Fruit fly (Drosophila melanogaster) whole organism, embryonic: Measurements from ENCODE around the gene qtc.

Experiments used
- C15 ChIP-seq: fragments of 200-800 bp; sonication (Bioruptor generic); IDR thresholded peaks from 3 replicates; pipeline ENCODE4 v1.3.6; 2022; ENCODE audit warnings: missing biosample characterization, missing genetic modification characterization
- CG1024 ChIP-seq: fragments of 200-800 bp; sonication (Bioruptor generic); IDR thresholded peaks from 2 replicates; pipeline ENCODE4 v1.3.6; 2022; ENCODE audit warnings: missing biosample characterization, missing genetic modification characterization
- CG10366 ChIP-seq: fragments of 200-800 bp; sonication (Bioruptor generic); IDR thresholded peaks from 2 replicates; pipeline ENCODE4 v1.3.6; 2022; ENCODE audit warnings: missing biosample characterization, missing genetic modification characterization
- CG12155 ChIP-seq: fragments of 200-800 bp; sonication (Bioruptor generic); optimal IDR thresholded peaks from 3 replicates; lab custom pipeline; 2016; ENCODE audit warnings: missing biosample characterization, missing genetic modification characterization
- CG13424 ChIP-seq: fragments of 200-800 bp; sonication (Bioruptor generic); optimal IDR thresholded peaks from 2 replicates; lab custom pipeline; 2019; ENCODE audit warnings: missing biosample characterization, mild to moderate bottlenecking, missing genetic modification characterization, moderate library complexity
- CG1529 ChIP-seq: fragments of 200-800 bp; sonication (Bioruptor generic); optimal IDR thresholded peaks from 3 replicates; lab custom pipeline; 2018; ENCODE audit warnings: missing biosample characterization, missing genetic modification characterization
- CG15696 ChIP-seq: fragments of 200-800 bp; sonication (Bioruptor generic); optimal IDR thresholded peaks from 2 replicates; lab custom pipeline; 2019; ENCODE audit warnings: missing biosample characterization, mild to moderate bottlenecking, missing genetic modification characterization, moderate library complexity
- CG16863 ChIP-seq: fragments of 200-800 bp; sonication (Bioruptor generic); optimal IDR thresholded peaks from 3 replicates; lab custom pipeline; 2016; ENCODE audit warnings: missing biosample characterization, missing genetic modification characterization
- CG17361 ChIP-seq: fragments of 200-800 bp; sonication (Bioruptor generic); IDR thresholded peaks from 3 replicates; pipeline ENCODE4 v1.3.6; 2022; ENCODE audit warnings: missing biosample characterization, missing genetic modification characterization
- CG18011 ChIP-seq: fragments of 200-800 bp; sonication (Bioruptor generic); optimal IDR thresholded peaks from 2 replicates; lab custom pipeline; 2017; ENCODE audit warnings: missing biosample characterization, missing genetic modification characterization, mild to moderate bottlenecking, moderate library complexity, missing genotype
- CG33213 ChIP-seq: fragments of 200-800 bp; sonication (Bioruptor generic); optimal IDR thresholded peaks from 3 replicates; lab custom pipeline; 2016; ENCODE audit warnings: missing biosample characterization, missing genetic modification characterization
- CG42726 ChIP-seq: fragments of 200-800 bp; sonication (Bioruptor generic); IDR thresholded peaks from 2 replicates; pipeline ENCODE4 v1.3.6; 2022; ENCODE audit warnings: missing biosample characterization, missing genetic modification characterization; ENCODE audit not compliant: partially characterized antibody
- CG4730 ChIP-seq: fragments of 200-800 bp; sonication (Bioruptor generic); IDR thresholded peaks from 2 replicates; pipeline ENCODE4 v1.3.6; 2022; ENCODE audit warnings: missing biosample characterization, missing genetic modification characterization
- CG4854 ChIP-seq: fragments of 200-800 bp; sonication (Bioruptor generic); optimal IDR thresholded peaks from 2 replicates; lab custom pipeline; 2016; ENCODE audit warnings: missing biosample characterization, missing genetic modification characterization, inconsistent platforms
- CG6654 ChIP-seq: fragments of 200-800 bp; sonication (Bioruptor generic); optimal IDR thresholded peaks from 2 replicates; lab custom pipeline; 2017; ENCODE audit warnings: missing biosample characterization, mild to moderate bottlenecking, missing genetic modification characterization
- CG7839 ChIP-seq: fragments of 200-800 bp; sonication (Bioruptor generic); optimal IDR thresholded peaks from 3 replicates; lab custom pipeline; 2018; ENCODE audit warnings: missing biosample characterization, mild to moderate bottlenecking, missing genetic modification characterization, moderate library complexity
- CG8089 ChIP-seq: fragments of 200-800 bp; sonication (Bioruptor generic); optimal IDR thresholded peaks from 3 replicates; lab custom pipeline; 2016; ENCODE audit warnings: missing biosample characterization, missing genetic modification characterization
- D ChIP-seq, 2 experiments: fragments of 200-800 bp in 1 of 2; fragments of >200 bp in 1 of 2; sonication (Bioruptor generic) in 1 of 2; optimal IDR thresholded peaks; 2 replicates in 1 of 2; 3 replicates in 1 of 2; lab custom pipeline; 2017; ENCODE audit warnings: mild to moderate bottlenecking in 1 of 2, missing biosample characterization in 1 of 2, missing genetic modification characterization in 1 of 2, missing genetic modification reagents in 1 of 2
- Ets65A ChIP-seq: fragments of 200-800 bp; sonication (Bioruptor generic); peaks from one replicate; lab custom pipeline; 2016; ENCODE audit warnings: missing biosample characterization, missing genetic modification characterization
- Fer1 ChIP-seq: fragments of 200-800 bp; sonication (Bioruptor generic); optimal IDR thresholded peaks from 2 replicates; lab custom pipeline; 2017; ENCODE audit warnings: missing biosample characterization, mild to moderate bottlenecking, missing genetic modification characterization
- GATAe ChIP-seq: fragments of 200-800 bp; sonication (Bioruptor generic); conservative IDR thresholded peaks from 2 replicates; pipeline ENCODE4 v1.3.6; 2022; ENCODE audit warnings: missing biosample characterization, missing genetic modification characterization
- Hsf ChIP-seq: fragments of 200-800 bp; sonication (Bioruptor generic); optimal IDR thresholded peaks from 3 replicates; lab custom pipeline; 2016; ENCODE audit warnings: missing biosample characterization, missing genetic modification characterization
- Lhr ChIP-seq: fragments of 200-800 bp; sonication (Bioruptor generic); optimal IDR thresholded peaks from 3 replicates; lab custom pipeline; 2017; ENCODE audit warnings: mild to moderate bottlenecking, missing biosample characterization, missing genetic modification reagents, missing genetic modification characterization
- Myb ChIP-seq: fragments of 200-800 bp; sonication (Bioruptor generic); optimal IDR thresholded peaks from 2 replicates; lab custom pipeline; 2016; ENCODE audit warnings: missing biosample characterization, missing genetic modification characterization
- NC2α ChIP-seq: fragments of 200-800 bp; sonication (Bioruptor generic); optimal IDR thresholded peaks from 2 replicates; lab custom pipeline; 2016; ENCODE audit warnings: missing biosample characterization, missing genetic modification characterization
- NK7.1 ChIP-seq: fragments of 200-800 bp; sonication (Bioruptor generic); optimal IDR thresholded peaks from 3 replicates; lab custom pipeline; 2016; ENCODE audit warnings: missing biosample characterization, missing genetic modification characterization
- Sox100B ChIP-seq: fragments of 200-800 bp; sonication (Bioruptor generic); optimal IDR thresholded peaks from 3 replicates; lab custom pipeline; 2018; ENCODE audit warnings: missing biosample characterization, mild to moderate bottlenecking, missing genetic modification characterization
- Stat92E ChIP-seq, 3 experiments: fragments of >200 bp in 2 of 3; fragments of 200-800 bp in 1 of 3; sonication (Bioruptor generic) in 1 of 3; optimal IDR thresholded peaks; 2 replicates each; lab custom pipeline; 2017 to 2019; ENCODE audit warnings: missing biosample characterization in 3 of 3, missing genetic modification characterization in 3 of 3, mild to moderate bottlenecking in 1 of 3, moderate library complexity in 1 of 3
- abd-A ChIP-seq: fragments of 200-800 bp; sonication (Bioruptor generic); optimal IDR thresholded peaks from 3 replicates; lab custom pipeline; 2019; ENCODE audit warnings: missing biosample characterization, mild to moderate bottlenecking, missing genetic modification characterization, moderate library complexity
- ase ChIP-seq: fragments of 200-800 bp; sonication (Bioruptor generic); IDR thresholded peaks from 3 replicates; pipeline ENCODE4 v1.3.6; 2022; ENCODE audit warnings: missing biosample characterization, missing genetic modification characterization
- cad ChIP-seq: fragments of >200 bp; optimal IDR thresholded peaks from 2 replicates; lab custom pipeline; 2017; ENCODE audit warnings: missing biosample characterization, missing genetic modification characterization
- corto ChIP-seq: fragments of 200-800 bp; sonication (Bioruptor generic); optimal IDR thresholded peaks from 2 replicates; lab custom pipeline; 2016; ENCODE audit warnings: missing biosample characterization, mild to moderate bottlenecking, missing genetic modification characterization, moderate library complexity
- crp ChIP-seq, 2 experiments: fragments of 200-800 bp; sonication (Bioruptor generic); optimal IDR thresholded peaks; 2 replicates in 1 of 2; 3 replicates in 1 of 2; lab custom pipeline; 2017; ENCODE audit warnings: missing biosample characterization in 2 of 2, missing genetic modification characterization in 2 of 2, mild to moderate bottlenecking in 1 of 2, moderate library complexity in 1 of 2
- danr ChIP-seq: fragments of 200-800 bp; sonication (Bioruptor generic); IDR thresholded peaks from 2 replicates; pipeline ENCODE4 v1.3.6; 2022; ENCODE audit warnings: missing biosample characterization, missing genetic modification characterization
- ewg ChIP-seq: fragments of 200-800 bp; sonication (Bioruptor generic); optimal IDR thresholded peaks from 3 replicates; lab custom pipeline; 2017; ENCODE audit warnings: mild to moderate bottlenecking, missing biosample characterization, missing genetic modification reagents, missing genetic modification characterization
- hb ChIP-seq: fragments of 200-800 bp; sonication (Bioruptor generic); IDR thresholded peaks from 3 replicates; pipeline ENCODE4 v1.3.6; 2022; ENCODE audit warnings: missing biosample characterization, missing genetic modification characterization; ENCODE audit not compliant: partially characterized antibody
- odd ChIP-seq: fragments of 200-800 bp; sonication (Bioruptor generic); optimal IDR thresholded peaks from 2 replicates; lab custom pipeline; 2017; ENCODE audit warnings: missing biosample characterization, mild to moderate bottlenecking, missing genetic modification characterization
- pfk ChIP-seq: fragments of 200-800 bp; sonication (Bioruptor generic); optimal IDR thresholded peaks from 2 replicates; lab custom pipeline; 2018; ENCODE audit warnings: missing biosample characterization, mild to moderate bottlenecking, missing genetic modification characterization, moderate library complexity
- pros ChIP-seq: fragments of 200-800 bp; sonication (Bioruptor generic); optimal IDR thresholded peaks from 3 replicates; lab custom pipeline; 2019; ENCODE audit warnings: missing biosample characterization, mild to moderate bottlenecking, missing genetic modification characterization, moderate library complexity
- salm ChIP-seq: fragments of 200-800 bp; sonication (Bioruptor generic); optimal IDR thresholded peaks from 2 replicates; lab custom pipeline; 2018; ENCODE audit warnings: missing biosample characterization, mild to moderate bottlenecking, missing genetic modification characterization
- sens-2 ChIP-seq: fragments of 200-800 bp; sonication (Bioruptor generic); IDR thresholded peaks from 2 replicates; pipeline ENCODE4 v1.3.6; 2022; ENCODE audit warnings: missing biosample characterization, missing genetic modification characterization
- slou ChIP-seq: fragments of 200-800 bp; sonication (Bioruptor generic); optimal IDR thresholded peaks from 3 replicates; lab custom pipeline; 2016; ENCODE audit warnings: missing biosample characterization, missing genetic modification characterization
- ssp ChIP-seq: fragments of 200-800 bp; sonication (Bioruptor generic); IDR thresholded peaks from 2 replicates; pipeline ENCODE4 v1.3.6; 2022; ENCODE audit warnings: missing biosample characterization, missing genetic modification characterization
- stwl ChIP-seq: fragments of 200-800 bp; sonication (Bioruptor generic); optimal IDR thresholded peaks from 3 replicates; lab custom pipeline; 2018; ENCODE audit warnings: missing biosample characterization, mild to moderate bottlenecking, missing genetic modification characterization, moderate library complexity
- usp ChIP-seq: fragments of >200 bp; optimal IDR thresholded peaks from 2 replicates; lab custom pipeline; 2017; ENCODE audit warnings: missing biosample characterization, missing genetic modification characterization
- vvl ChIP-seq: fragments of 200-800 bp; sonication (Bioruptor generic); IDR thresholded peaks from 2 replicates; pipeline ENCODE4 v1.3.6; 2022; ENCODE audit warnings: missing biosample characterization, missing genetic modification characterization
- yki ChIP-seq: fragments of >200 bp; optimal IDR thresholded peaks from 3 replicates; lab custom pipeline; 2018
- zfh2 ChIP-seq: fragments of 200-800 bp; sonication (Bioruptor generic); optimal IDR thresholded peaks from 2 replicates; lab custom pipeline; 2016; ENCODE audit warnings: missing biosample characterization, missing genetic modification characterization

The qtc gene

dm6 chr2L:5070797-5071579 lies 10.4 kb downstream of the qtc start, which contains the start of gene RpL37A (continued):
- peak; percentile 74 for TF ChIP-seq CG10366
- TF ChIP-seq Stat92E (GFP tag; optimal IDR thresholded peaks at IDR 0.05; lab: Kevin White, UChicago) = peak in 1 of 3 experiments; percentile 63
- peak; percentile 62 for TF ChIP-seq CG16863 (GFP tag; lab: Kevin White, UChicago)
- peak; percentile 73 for TF ChIP-seq sens-2 (GFP tag; lab: Robert Waterston, UW)
- peak; percentile 59; the same call in 1 of the 3 replicates for TF ChIP-seq C15 (GFP tag; lab: Robert Waterston, UW)
- TF ChIP-seq CG13424 (tag; lab: Kevin White, UChicago) = peak; percentile 28
- TF ChIP-seq Sox100B = peak; percentile 80
- TF ChIP-seq CG4730 (GFP tag; lab: Robert Waterston, UW) = no peak
- TF ChIP-seq CG12155 = peak; percentile 63
- TF ChIP-seq D (optimal IDR thresholded peaks at IDR 0.05; lab: Kevin White, UChicago) = no peak
- TF ChIP-seq D (GFP tag; optimal IDR thresholded peaks at IDR 0.05; lab: Kevin White, UChicago) = peak; percentile 78
- peak; percentile 57; the same call in 1 of the 3 replicates for TF ChIP-seq ase (GFP tag; lab: Robert Waterston, UW)
- peak; percentile 30; the same call in 1 of the 2 replicates for TF ChIP-seq danr (GFP tag; lab: Robert Waterston, UW)
- TF ChIP-seq Ets65A (GFP tag; lab: Kevin White, UChicago) = peak; percentile 98
- TF ChIP-seq odd (GFP tag; lab: Kevin White, UChicago) = peak; percentile 84
- TF ChIP-seq CG42726 (GFP tag; lab: Robert Waterston, UW) = peak; percentile 65
- TF ChIP-seq CG7839 (tag; lab: Kevin White, UChicago) = peak; percentile 72
- TF ChIP-seq vvl (GFP tag; lab: Robert Waterston, UW) = peak; percentile 90
- TF ChIP-seq NK7.1 (GFP tag; lab: Kevin White, UChicago) = peak; percentile 67
- TF ChIP-seq CG33213 (GFP tag; lab: Kevin White, UChicago) = peak; percentile 96
- peak; percentile 85 for TF ChIP-seq Hsf
- peak; percentile 74 for TF ChIP-seq salm (tag; lab: Kevin White, UChicago)
- no peak for TF ChIP-seq abd-A (tag; lab: Kevin White, UChicago)
- peak; percentile 84 for TF ChIP-seq CG4854
- no peak for TF ChIP-seq usp
- TF ChIP-seq slou (GFP tag; lab: Kevin White, UChicago) = peak; percentile 79
- TF ChIP-seq CG18011 = peak; percentile 31
- TF ChIP-seq ewg = peak; percentile 75
- TF ChIP-seq Myb = peak; percentile 81
- no peak for TF ChIP-seq yki (lab: Kevin White, UChicago)
- no peak for TF ChIP-seq GATAe (GFP tag; lab: Robert Waterston, UW)
- TF ChIP-seq ssp (GFP tag; lab: Robert Waterston, UW) = peak; percentile 7; the same call in 1 of the 2 replicates
- TF ChIP-seq CG1529 (GFP tag; lab: Kevin White, UChicago) = peak; percentile 39
- peak; percentile 92 for TF ChIP-seq Lhr (GFP tag; lab: Kevin White, UChicago)
- TF ChIP-seq CG15696 = peak; percentile 28
- TF ChIP-seq CG6654 (GFP tag; lab: Kevin White, UChicago) = peak; percentile 45
- TF ChIP-seq CG8089 = peak; percentile 71
- peak; percentile 4 for TF ChIP-seq pros (GFP tag; lab: Kevin White, UChicago)
- peak; percentile 73 for TF ChIP-seq NC2α
- peak; percentile 81 for TF ChIP-seq CG1024 (GFP tag; lab: Robert Waterston, UW)
- TF ChIP-seq Fer1 (GFP tag; lab: Kevin White, UChicago) = peak; percentile 92
- peak; percentile 79 for TF ChIP-seq stwl
- TF ChIP-seq crp (GFP tag; optimal IDR thresholded peaks at IDR 0.05; lab: Kevin White, UChicago) = peak in 1 of 2 experiments; percentile 54
- peak; percentile 75 for TF ChIP-seq pfk (GFP tag; lab: Kevin White, UChicago)
- peak; percentile 7 for TF ChIP-seq corto (GFP tag; lab: Kevin White, UChicago)
- peak; percentile 29 for TF ChIP-seq zfh2
- peak; percentile 78 for TF ChIP-seq CG17361 (GFP tag; lab: Robert Waterston, UW)
- TF ChIP-seq hb (GFP tag; lab: Robert Waterston, UW) = no peak
- no peak for TF ChIP-seq cad (GFP tag; lab: Kevin White, UChicago)
